Fruit fly (Drosophila melanogaster): ENCODE measurements around the gene rdgA.

Gene rdgA

DNA sequence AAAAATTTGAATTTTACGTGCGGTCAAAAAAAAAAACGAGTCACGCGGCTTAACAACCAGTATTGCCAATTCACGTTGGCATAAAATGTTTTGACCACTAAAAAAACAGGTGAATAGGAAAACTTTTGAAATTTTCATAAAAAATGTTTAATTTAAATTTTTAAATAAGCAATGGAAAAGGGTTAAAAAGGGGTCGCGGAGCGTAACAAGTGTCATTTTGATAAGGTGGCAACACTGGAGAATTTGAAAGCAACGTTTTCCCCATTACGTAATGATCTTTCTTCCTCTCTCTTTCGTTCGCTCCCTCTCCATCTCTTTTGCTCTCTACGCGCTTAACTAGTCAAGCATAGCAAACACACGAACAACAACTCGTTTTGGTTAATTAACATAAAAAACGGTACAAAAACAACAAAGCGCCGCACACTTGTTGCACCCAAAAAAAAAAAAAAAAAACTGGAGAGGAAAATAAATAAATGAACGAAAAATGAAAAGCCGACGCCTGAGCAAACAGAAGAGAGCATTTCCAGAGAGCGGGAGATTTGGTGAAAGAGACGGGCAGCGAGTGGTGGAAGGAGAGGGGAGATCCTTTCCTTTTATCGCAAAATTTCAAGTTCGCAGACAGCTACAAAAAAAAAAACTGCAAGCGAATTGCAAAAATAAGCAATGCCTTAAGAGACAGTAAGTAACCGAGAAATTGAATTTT, 12.4 kb upstream of the rdgA start (continued):
- TF ChIP-seq pnt (GFP tag; optimal IDR thresholded peaks at IDR 0.05) (peak; percentile 45), ranshi (GFP tag; IDR thresholded peaks at IDR 0.05) (peak; percentile 70), schlank (tag; optimal IDR thresholded peaks at IDR 0.05) (no peak), CG12769 (tag; optimal IDR thresholded peaks at IDR 0.05) (peak; percentile 24), CG15011 (GFP tag; optimal IDR thresholded peaks at IDR 0.05) (peak; percentile 57), CG30431 (GFP tag; optimal IDR thresholded peaks at IDR 0.05) (peak; percentile 64), CG18011 (GFP tag; optimal IDR thresholded peaks at IDR 0.05) (peak; percentile 62), bcd (GFP tag; optimal IDR thresholded peaks at IDR 0.05) (peak; percentile 79), sqz (GFP tag; optimal IDR thresholded peaks at IDR 0.05) (peak; percentile 98), eve (GFP tag; optimal IDR thresholded peaks at IDR 0.05) (peak in 1 of 2 experiments; percentile 93), Aef1 (GFP tag; IDR thresholded peaks at IDR 0.05) (peak; percentile 62), CG10462 (GFP tag; optimal IDR thresholded peaks at IDR 0.05) (peak; percentile 43), CG15696 (tag; optimal IDR thresholded peaks at IDR 0.05) (peak; percentile 44), Stat92E (GFP tag; optimal IDR thresholded peaks at IDR 0.05) (no peak), CG11723 (GFP tag; optimal IDR thresholded peaks at IDR 0.05) (peak; percentile 56), lab (GFP tag; optimal IDR thresholded peaks at IDR 0.05) (peak; percentile 80), sd (tag; optimal IDR thresholded peaks at IDR 0.05) (peak; percentile 58), Doc2 (GFP tag; IDR thresholded peaks at IDR 0.05) (no peak), NK7.1 (GFP tag; optimal IDR thresholded peaks at IDR 0.05) (peak; percentile 40), CG2116 (GFP tag; optimal IDR thresholded peaks at IDR 0.05) (peak; percentile 25), crc (GFP tag; optimal IDR thresholded peaks at IDR 0.05) (peak; percentile 50), slou (GFP tag; optimal IDR thresholded peaks at IDR 0.05) (no peak), Nf-YA (GFP tag; IDR thresholded peaks at IDR 0.05) (peak; percentile 66), tio (GFP tag; optimal IDR thresholded peaks at IDR 0.05) (peak; percentile 50), phol (tag; optimal IDR thresholded peaks at IDR 0.05) (peak; percentile 88), CG33213 (GFP tag; optimal IDR thresholded peaks at IDR 0.05) (peak; percentile 27), prd (optimal IDR thresholded peaks at IDR 0.05) (no peak), prd (GFP tag; IDR thresholded peaks at IDR 0.05) (peak; percentile 76; the same call in 2 of the 3 replicates), CG8924 (tag; optimal IDR thresholded peaks at IDR 0.05) (peak; percentile 62), peb (GFP tag; IDR thresholded peaks at IDR 0.05) (peak; percentile 64), mirr (GFP tag; optimal IDR thresholded peaks at IDR 0.05) (no peak), Max (GFP tag; optimal IDR thresholded peaks at IDR 0.05) (peak; percentile 65), CG17328 (GFP tag; IDR thresholded peaks at IDR 0.05) (peak; percentile 85), BtbVII (GFP tag; optimal IDR thresholded peaks at IDR 0.05) (peak; percentile 40), Hmx (GFP tag; optimal IDR thresholded peaks at IDR 0.05) (peak; percentile 33), maf-S (GFP tag; optimal IDR thresholded peaks at IDR 0.05) (peak; percentile 35), CG30403 (GFP tag; optimal IDR thresholded peaks at IDR 0.05) (peak; percentile 69), CG11695 (GFP tag; IDR thresholded peaks at IDR 0.05) (peak; percentile 53; the same call in 1 of the 3 replicates), grau (tag; optimal IDR thresholded peaks at IDR 0.05) (peak; percentile 73), fd102C (GFP tag; optimal IDR thresholded peaks at IDR 0.05) (no peak), CG2678 (tag; optimal IDR thresholded peaks at IDR 0.05) (peak; percentile 87), Xrp1 (GFP tag; IDR thresholded peaks at IDR 0.05) (peak; percentile 85), corto (GFP tag; optimal IDR thresholded peaks at IDR 0.05) (peak; percentile 16), z (GFP tag; IDR thresholded peaks at IDR 0.05) (peak; percentile 62; the same call in 1 of the 3 replicates), CG7745 (tag; optimal IDR thresholded peaks at IDR 0.05) (no peak), CG12659 (GFP tag; optimal IDR thresholded peaks at IDR 0.05) (peak; percentile 66), ken (GFP tag; IDR thresholded peaks at IDR 0.05) (peak; percentile 85), E2f2 (GFP tag; IDR thresholded peaks at IDR 0.05) (peak; percentile 53), rib (GFP tag; IDR thresholded peaks at IDR 0.05) (no peak), Atf3 (GFP tag; optimal IDR thresholded peaks at IDR 0.05) (peak; percentile 50)

Measured in whole organism, embryonic.